Fruit fly (Drosophila melanogaster) whole organism, embryonic: ENCODE results near the gene Tengl3.

Experiments used
- Adf1 ChIP-seq: fragments of 200-800 bp; sonication (Bioruptor generic); IDR thresholded peaks from 2 replicates; pipeline ENCODE4 v1.3.6; 2022; ENCODE audit warnings: missing biosample characterization, missing genetic modification characterization
- Antp ChIP-seq: fragments of 200-800 bp; sonication (Bioruptor generic); optimal IDR thresholded peaks from 3 replicates; lab custom pipeline; 2016; ENCODE audit warnings: missing biosample characterization, missing genetic modification characterization
- Atf6 ChIP-seq: fragments of 200-800 bp; sonication (Bioruptor generic); IDR thresholded peaks from 2 replicates; pipeline ENCODE4 v1.3.6; 2022; ENCODE audit warnings: missing biosample characterization, missing genetic modification characterization
- Awh ChIP-seq: fragments of 200-800 bp; sonication (Bioruptor generic); IDR thresholded peaks from 2 replicates; pipeline ENCODE4, ENCODE4 v1.3.6; 2022; ENCODE audit warnings: missing biosample characterization, missing genetic modification characterization
- CG11398 ChIP-seq: fragments of 200-800 bp; sonication (Bioruptor generic); optimal IDR thresholded peaks from 2 replicates; lab custom pipeline; 2016; ENCODE audit warnings: missing biosample characterization, missing genetic modification characterization
- CG11560 ChIP-seq: fragments of 200-800 bp; sonication (Bioruptor generic); IDR thresholded peaks from 3 replicates; pipeline ENCODE4 v1.3.6; 2022; ENCODE audit warnings: missing biosample characterization, missing genetic modification characterization
- CG11723 ChIP-seq: fragments of 200-800 bp; sonication (Bioruptor generic); optimal IDR thresholded peaks from 2 replicates; lab custom pipeline; 2017; ENCODE audit warnings: missing biosample characterization, mild to moderate bottlenecking, missing genetic modification characterization
- CG13775 ChIP-seq: fragments of 200-800 bp; sonication (Bioruptor generic); optimal IDR thresholded peaks from 3 replicates; lab custom pipeline; 2017; ENCODE audit warnings: missing biosample characterization, mild to moderate bottlenecking, missing genetic modification characterization
- CG1603 ChIP-seq: fragments of 200-800 bp; sonication (Bioruptor generic); optimal IDR thresholded peaks from 2 replicates; lab custom pipeline; 2019; ENCODE audit warnings: missing biosample characterization, mild to moderate bottlenecking, missing genetic modification characterization, moderate library complexity
- CG18011 ChIP-seq: fragments of 200-800 bp; sonication (Bioruptor generic); optimal IDR thresholded peaks from 2 replicates; lab custom pipeline; 2017; ENCODE audit warnings: missing biosample characterization, missing genetic modification characterization, mild to moderate bottlenecking, moderate library complexity, missing genotype
- CG31388 ChIP-seq: fragments of 200-800 bp; sonication (Bioruptor generic); optimal IDR thresholded peaks from 2 replicates; lab custom pipeline; 2016; ENCODE audit warnings: missing biosample characterization, missing genetic modification characterization
- CG33213 ChIP-seq: fragments of 200-800 bp; sonication (Bioruptor generic); optimal IDR thresholded peaks from 3 replicates; lab custom pipeline; 2016; ENCODE audit warnings: missing biosample characterization, missing genetic modification characterization
- CG33557 ChIP-seq: fragments of 200-800 bp; sonication (Bioruptor generic); optimal IDR thresholded peaks from 2 replicates; lab custom pipeline; 2019; ENCODE audit warnings: missing biosample characterization, mild to moderate bottlenecking, missing genetic modification characterization, moderate library complexity
- CG7556 ChIP-seq: fragments of 200-800 bp; sonication (Bioruptor generic); optimal IDR thresholded peaks from 2 replicates; lab custom pipeline; 2017; ENCODE audit warnings: missing biosample characterization, mild to moderate bottlenecking, missing genetic modification characterization
- CG8924 ChIP-seq: fragments of 200-800 bp; optimal IDR thresholded peaks from 3 replicates; lab custom pipeline; 2019; ENCODE audit warnings: missing biosample characterization, mild to moderate bottlenecking, missing genetic modification characterization, moderate library complexity
- CG9609 ChIP-seq: fragments of 200-800 bp; sonication (Bioruptor generic); optimal IDR thresholded peaks from 3 replicates; lab custom pipeline; 2016; ENCODE audit warnings: missing biosample characterization, missing genetic modification characterization
- CrebB ChIP-seq: fragments of 200-800 bp; sonication (Bioruptor generic); optimal IDR thresholded peaks from 3 replicates; lab custom pipeline; 2018; ENCODE audit warnings: missing biosample characterization, mild to moderate bottlenecking, missing genetic modification characterization
- Dad ChIP-seq: fragments of 200-800 bp; sonication (Bioruptor generic); optimal IDR thresholded peaks from 3 replicates; lab custom pipeline; 2016; ENCODE audit warnings: missing biosample characterization, missing genetic modification characterization
- Ets97D ChIP-seq: fragments of 200-800 bp; sonication (Bioruptor generic); optimal IDR thresholded peaks from 3 replicates; lab custom pipeline; 2016; ENCODE audit warnings: missing biosample characterization, missing genetic modification characterization
- H2.0 ChIP-seq: fragments of 200-800 bp; sonication (Bioruptor generic); IDR thresholded peaks from 2 replicates; pipeline ENCODE4 v1.3.6; 2022; ENCODE audit warnings: missing biosample characterization, missing genetic modification characterization
- HHEX ChIP-seq: fragments of 200-800 bp; sonication (Bioruptor generic); optimal IDR thresholded peaks from 3 replicates; lab custom pipeline; 2017; ENCODE audit warnings: missing biosample characterization, mild to moderate bottlenecking, missing genetic modification characterization, missing genetic modification reagents
- HLHmδ ChIP-seq: fragments of 200-800 bp; sonication (Bioruptor generic); optimal IDR thresholded peaks from 2 replicates; lab custom pipeline; 2018; ENCODE audit warnings: missing biosample characterization, mild to moderate bottlenecking, missing genetic modification characterization, moderate library complexity
- Hsf ChIP-seq: fragments of 200-800 bp; sonication (Bioruptor generic); optimal IDR thresholded peaks from 3 replicates; lab custom pipeline; 2016; ENCODE audit warnings: missing biosample characterization, missing genetic modification characterization
- Nf-YB ChIP-seq: fragments of 200-800 bp; sonication (Bioruptor generic); optimal IDR thresholded peaks from 3 replicates; lab custom pipeline; 2019; ENCODE audit warnings: missing biosample characterization, mild to moderate bottlenecking, missing genetic modification characterization, moderate library complexity
- PHDP ChIP-seq: fragments of 200-800 bp; sonication (Bioruptor generic); optimal IDR thresholded peaks from 3 replicates; lab custom pipeline; 2018; ENCODE audit warnings: missing biosample characterization, mild to moderate bottlenecking, missing genetic modification characterization, moderate library complexity
- Rx ChIP-seq: fragments of 200-800 bp; sonication (Bioruptor generic); IDR thresholded peaks from 2 replicates; pipeline ENCODE4 v1.3.6; 2022; ENCODE audit warnings: missing biosample characterization, missing genetic modification characterization
- Scr ChIP-seq: fragments of 200-800 bp; sonication (Bioruptor generic); IDR thresholded peaks from 2 replicates; pipeline ENCODE4 v1.3.6; 2022; ENCODE audit warnings: missing biosample characterization, missing genetic modification characterization; ENCODE audit not compliant: partially characterized antibody
- Spps ChIP-seq: fragments of 200-800 bp; sonication (Bioruptor generic); optimal IDR thresholded peaks from 2 replicates; lab custom pipeline; 2018; ENCODE audit warnings: missing biosample characterization, mild to moderate bottlenecking, missing genetic modification characterization
- Ssrp ChIP-seq: fragments of 200-800 bp; sonication (Bioruptor generic); optimal IDR thresholded peaks from 2 replicates; lab custom pipeline; 2018; ENCODE audit warnings: missing biosample characterization, mild to moderate bottlenecking, missing genetic modification characterization, moderate library complexity
- Vsx1 ChIP-seq: fragments of 200-800 bp; sonication (Bioruptor generic); optimal IDR thresholded peaks from 2 replicates; lab custom pipeline; 2017; ENCODE audit warnings: missing biosample characterization, mild to moderate bottlenecking, missing genetic modification characterization, missing genetic modification reagents
- Xbp1 ChIP-seq: fragments of 200-800 bp; sonication (Bioruptor generic); optimal IDR thresholded peaks from 3 replicates; lab custom pipeline; 2016; ENCODE audit warnings: missing biosample characterization, mild to moderate bottlenecking, missing genetic modification characterization
- cad ChIP-seq: fragments of >200 bp; optimal IDR thresholded peaks from 2 replicates; lab custom pipeline; 2017; ENCODE audit warnings: missing biosample characterization, missing genetic modification characterization
- dati ChIP-seq: fragments of 200-800 bp; sonication (Bioruptor generic); IDR thresholded peaks from 2 replicates; pipeline ENCODE4 v1.3.6; 2022; ENCODE audit warnings: missing biosample characterization, missing genetic modification characterization
- dm ChIP-seq: fragments of 200-800 bp; sonication (Bioruptor generic); optimal IDR thresholded peaks from 3 replicates; lab custom pipeline; 2016; ENCODE audit warnings: missing biosample characterization, missing genetic modification characterization
- emc ChIP-seq: fragments of 200-800 bp; sonication (Bioruptor generic); optimal IDR thresholded peaks from 2 replicates; lab custom pipeline; 2016; ENCODE audit warnings: missing biosample characterization, missing genetic modification characterization
- gfzf ChIP-seq: fragments of 200-800 bp; sonication (Bioruptor generic); optimal IDR thresholded peaks from 2 replicates; lab custom pipeline; 2016; ENCODE audit warnings: missing biosample characterization, mild to moderate bottlenecking, missing genetic modification characterization, moderate library complexity
- kay ChIP-seq: fragments of 200-800 bp; sonication (Bioruptor generic); optimal IDR thresholded peaks from 2 replicates; lab custom pipeline; 2016; ENCODE audit warnings: missing biosample characterization, missing genetic modification characterization
- klu ChIP-seq: fragments of 200-800 bp; sonication (Bioruptor generic); IDR thresholded peaks from 2 replicates; pipeline ENCODE4 v1.3.6; 2022; ENCODE audit warnings: missing biosample characterization, missing genetic modification characterization
- lab ChIP-seq: fragments of 200-800 bp; sonication (Bioruptor generic); optimal IDR thresholded peaks from 3 replicates; lab custom pipeline; 2017; ENCODE audit warnings: missing biosample characterization, missing genetic modification characterization, mild to moderate bottlenecking, moderate library complexity, missing genetic modification reagents
- lbe ChIP-seq: fragments of 200-800 bp; sonication (Bioruptor generic); optimal IDR thresholded peaks from 2 replicates; lab custom pipeline; 2016; ENCODE audit warnings: missing biosample characterization, mild to moderate bottlenecking, missing genetic modification characterization
- pan ChIP-seq, 4 experiments: fragments of >200 bp in 3 of 4; fragments of 200-800 bp in 1 of 4; sonication (Bioruptor generic) in 1 of 4; optimal IDR thresholded peaks in 3 of 4; IDR thresholded peaks in 1 of 4; 2 replicates each; pipeline versions ENCODE4 v1.3.6 to Lab custom; 2017 to 2022; ENCODE audit warnings: missing biosample characterization in 2 of 4, missing genetic modification characterization in 2 of 4, mixed read lengths in 1 of 4
- repo ChIP-seq: fragments of 200-800 bp; sonication (Bioruptor generic); optimal IDR thresholded peaks from 2 replicates; lab custom pipeline; 2016; ENCODE audit warnings: missing biosample characterization, missing genetic modification characterization
- sc ChIP-seq, 3 experiments: fragments of >200 bp in 2 of 3; fragments of 200-800 bp in 1 of 3; sonication (Bioruptor generic) in 1 of 3; optimal IDR thresholded peaks; 2 replicates in 2 of 3; 3 replicates in 1 of 3; lab custom pipeline; 2017; ENCODE audit warnings: mild to moderate bottlenecking in 1 of 3, missing biosample characterization in 1 of 3, missing genetic modification characterization in 1 of 3, missing genetic modification reagents in 1 of 3
- sd ChIP-seq: fragments of 200-800 bp; sonication (Bioruptor generic); optimal IDR thresholded peaks from 3 replicates; lab custom pipeline; 2018; ENCODE audit warnings: missing biosample characterization, mild to moderate bottlenecking, missing genetic modification characterization, moderate library complexity
- slou ChIP-seq: fragments of 200-800 bp; sonication (Bioruptor generic); optimal IDR thresholded peaks from 3 replicates; lab custom pipeline; 2016; ENCODE audit warnings: missing biosample characterization, missing genetic modification characterization
- so ChIP-seq: fragments of 200-800 bp; sonication (Bioruptor generic); IDR thresholded peaks from 3 replicates; pipeline ENCODE4 v1.3.6; 2022; ENCODE audit warnings: missing biosample characterization, missing genetic modification characterization
- stwl ChIP-seq: fragments of 200-800 bp; sonication (Bioruptor generic); optimal IDR thresholded peaks from 3 replicates; lab custom pipeline; 2018; ENCODE audit warnings: missing biosample characterization, mild to moderate bottlenecking, missing genetic modification characterization, moderate library complexity

Tengl3 gene

DNA sequence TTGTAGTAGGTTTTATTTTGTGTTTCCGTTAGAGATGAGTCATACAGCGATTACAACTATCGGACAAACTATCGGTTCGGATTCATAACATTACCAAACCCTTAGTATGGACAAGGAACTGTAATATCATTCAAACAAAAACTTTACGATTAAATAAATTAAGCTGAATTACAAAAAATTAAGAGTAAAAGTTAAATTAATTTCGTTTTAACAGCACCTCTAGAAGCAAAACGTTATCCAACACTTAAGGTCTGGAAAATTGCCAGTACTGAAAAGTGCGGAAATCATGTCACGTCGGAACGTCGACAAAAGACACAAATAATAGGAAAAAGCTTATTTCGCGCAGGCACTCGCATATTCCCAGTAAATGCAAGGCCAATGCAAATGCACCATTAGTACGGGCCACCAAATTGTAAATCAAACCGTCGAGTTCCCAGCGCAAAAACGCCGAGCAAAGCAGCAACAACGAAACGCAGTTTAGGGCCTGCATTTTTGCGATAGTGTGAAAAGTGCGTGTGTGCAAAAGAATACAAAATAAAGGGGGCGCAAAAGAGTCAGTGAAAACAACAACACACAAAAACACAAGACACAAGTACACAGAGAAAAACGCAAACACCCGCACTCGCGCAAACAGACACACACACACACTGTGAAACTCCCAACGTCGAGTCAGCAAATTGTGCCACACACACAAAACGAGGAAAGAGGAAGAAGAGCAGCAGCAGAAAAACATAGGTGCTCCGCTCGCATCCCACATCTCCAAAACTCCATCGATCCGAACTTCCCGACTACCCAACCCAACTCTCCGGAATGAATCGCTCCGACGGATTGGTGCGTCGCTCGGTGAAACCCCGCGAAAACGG lies 11.6 kb downstream of the Tengl3 start, which contains the start of the genes CG15387 and sau (continued):
- TF ChIP-seq PHDP (peak; percentile 89), CrebB (tag; lab: Kevin White, UChicago) (peak; percentile 81), sd (peak; percentile 68), kay (GFP tag; lab: Kevin White, UChicago) (peak; percentile 89), repo (GFP tag; lab: Kevin White, UChicago) (peak; percentile 75), CG1603 (peak; percentile 84), dati (GFP tag; lab: Robert Waterston, UW) (0 out of 2 replicates have a peak, but pooled peaks have one; percentile 29), CG11560 (tag; lab: Robert Waterston, UW) (peak; percentile 49; the same call in 2 of the 3 replicates), Antp (peak; percentile 90), slou (peak; percentile 88), Adf1 (GFP tag; lab: Robert Waterston, UW) (peak; percentile 52), CG33213 (peak; percentile 89), Ssrp (tag; lab: Kevin White, UChicago) (peak; percentile 81), Rx (GFP tag; lab: Robert Waterston, UW) (peak; percentile 66), CG7556 (GFP tag; lab: Kevin White, UChicago) (peak; percentile 83), HHEX (peak; percentile 82), Ets97D (GFP tag; lab: Kevin White, UChicago) (peak; percentile 92), CG13775 (GFP tag; lab: Kevin White, UChicago) (peak; percentile 93), cad (no peak), klu (GFP tag; lab: Robert Waterston, UW) (peak; percentile 67), emc (peak; percentile 68), CG31388 (GFP tag; lab: Kevin White, UChicago) (peak; percentile 73), Dad (GFP tag; lab: Kevin White, UChicago) (peak; percentile 83), gfzf (peak; percentile 41), Spps (peak; percentile 78), Atf6 (GFP tag; lab: Robert Waterston, UW) (peak; percentile 90), CG9609 (peak; percentile 91), stwl (tag; lab: Kevin White, UChicago) (peak; percentile 93), CG8924 (tag; lab: Kevin White, UChicago) (peak; percentile 85), Xbp1 (peak; percentile 91), CG18011 (GFP tag; lab: Kevin White, UChicago) (peak; percentile 71), sc (optimal IDR thresholded peaks at IDR 0.05; lab: Kevin White, UChicago) (no peak), sc (GFP tag; optimal IDR thresholded peaks at IDR 0.05; lab: Kevin White, UChicago) (peak; percentile 64), lbe (GFP tag; lab: Kevin White, UChicago) (peak; percentile 90), CG33557 (GFP tag; lab: Kevin White, UChicago) (peak; percentile 87), CG11398 (GFP tag; lab: Kevin White, UChicago) (peak; percentile 51), Awh (GFP tag; lab: Robert Waterston, UW) (peak; percentile 65), lab (GFP tag; lab: Kevin White, UChicago) (peak; percentile 91), Vsx1 (GFP tag; lab: Kevin White, UChicago) (peak; percentile 76), CG11723 (GFP tag; lab: Kevin White, UChicago) (peak; percentile 73), pan (optimal IDR thresholded peaks at IDR 0.05; lab: Kevin White, UChicago) (no peak), pan (GFP tag; optimal IDR thresholded peaks at IDR 0.05 in 1 of 2, IDR thresholded peaks at IDR 0.05 in 1 of 2) (peak in 1 of 2 experiments; percentile 87), HLHmδ (no peak), Hsf (GFP tag; lab: Kevin White, UChicago) (peak; percentile 93), dm (GFP tag; lab: Kevin White, UChicago) (peak; percentile 82), H2.0 (peak; percentile 85), Nf-YB (GFP tag; lab: Kevin White, UChicago) (peak; percentile 64), so (peak; percentile 82), Scr (GFP tag; lab: Robert Waterston, UW) (peak; percentile 97)
